Fruit fly (Drosophila melanogaster) whole organism, embryonic: ENCODE measurements around the gene CG8958.

Source experiments
- Adf1 ChIP-seq: fragments of 200-800 bp; sonication (Bioruptor generic); IDR thresholded peaks from 2 replicates; pipeline ENCODE4 v1.3.6; 2022; ENCODE audit warnings: missing biosample characterization, missing genetic modification characterization
- CG10147 ChIP-seq: fragments of 200-800 bp; sonication (Bioruptor generic); optimal IDR thresholded peaks from 2 replicates; lab custom pipeline; 2019; ENCODE audit warnings: missing biosample characterization, mild to moderate bottlenecking, missing genetic modification characterization, moderate library complexity
- CG10274 ChIP-seq: fragments of 200-800 bp; sonication (Bioruptor generic); optimal IDR thresholded peaks from 3 replicates; lab custom pipeline; 2017; ENCODE audit warnings: missing biosample characterization, mild to moderate bottlenecking, missing genetic modification characterization
- CG11398 ChIP-seq: fragments of 200-800 bp; sonication (Bioruptor generic); optimal IDR thresholded peaks from 2 replicates; lab custom pipeline; 2016; ENCODE audit warnings: missing biosample characterization, missing genetic modification characterization
- CG12942 ChIP-seq: fragments of 200-800 bp; sonication (Bioruptor generic); optimal IDR thresholded peaks from 3 replicates; lab custom pipeline; 2016; ENCODE audit warnings: missing biosample characterization, missing genetic modification characterization
- CG14050 ChIP-seq: fragments of 200-800 bp; sonication (Bioruptor generic); IDR thresholded peaks from 3 replicates; pipeline ENCODE4 v1.3.6; 2022; ENCODE audit warnings: missing biosample characterization, missing genetic modification characterization
- CG14860 ChIP-seq: fragments of 200-800 bp; sonication (Bioruptor generic); IDR thresholded peaks from 3 replicates; pipeline ENCODE4 v1.3.6; 2022; ENCODE audit warnings: missing biosample characterization, missing genetic modification characterization; ENCODE audit not compliant: partially characterized antibody
- CG15269 ChIP-seq: fragments of 200-800 bp; sonication (Bioruptor generic); optimal IDR thresholded peaks from 2 replicates; lab custom pipeline; 2018; ENCODE audit warnings: missing biosample characterization, mild to moderate bottlenecking, missing genetic modification characterization, moderate library complexity
- CG18011 ChIP-seq: fragments of 200-800 bp; sonication (Bioruptor generic); optimal IDR thresholded peaks from 2 replicates; lab custom pipeline; 2017; ENCODE audit warnings: missing biosample characterization, missing genetic modification characterization, mild to moderate bottlenecking, moderate library complexity, missing genotype
- CG32772 ChIP-seq: fragments of 200-800 bp; sonication (Bioruptor generic); IDR thresholded peaks from 2 replicates; pipeline ENCODE4 v1.3.6; 2022; ENCODE audit warnings: missing biosample characterization, missing genetic modification characterization
- CG3995 ChIP-seq: fragments of 200-800 bp; sonication (Bioruptor generic); optimal IDR thresholded peaks from 3 replicates; lab custom pipeline; 2016; ENCODE audit warnings: missing biosample characterization, missing genetic modification characterization
- CG4328 ChIP-seq: fragments of 200-800 bp; sonication (Bioruptor generic); optimal IDR thresholded peaks from 3 replicates; lab custom pipeline; 2017; ENCODE audit warnings: missing biosample characterization, missing genetic modification reagents, missing genetic modification characterization
- CG4730 ChIP-seq: fragments of 200-800 bp; sonication (Bioruptor generic); IDR thresholded peaks from 2 replicates; pipeline ENCODE4 v1.3.6; 2022; ENCODE audit warnings: missing biosample characterization, missing genetic modification characterization
- CG6689 ChIP-seq: fragments of 200-800 bp; sonication (Bioruptor generic); IDR thresholded peaks from 2 replicates; pipeline ENCODE4 v1.3.6; 2022; ENCODE audit warnings: missing biosample characterization, missing genetic modification characterization
- CG7556 ChIP-seq: fragments of 200-800 bp; sonication (Bioruptor generic); optimal IDR thresholded peaks from 2 replicates; lab custom pipeline; 2017; ENCODE audit warnings: missing biosample characterization, mild to moderate bottlenecking, missing genetic modification characterization
- CG7786 ChIP-seq: fragments of 200-800 bp; sonication (Bioruptor generic); optimal IDR thresholded peaks from 2 replicates; lab custom pipeline; 2016; ENCODE audit warnings: missing biosample characterization, missing genetic modification characterization
- Dbx ChIP-seq: fragments of 200-800 bp; sonication (Bioruptor generic); IDR thresholded peaks from 3 replicates; pipeline ENCODE4 v1.3.6; 2022; ENCODE audit warnings: missing biosample characterization, missing genetic modification characterization
- Gug ChIP-seq: fragments of 200-800 bp; sonication (Bioruptor generic); IDR thresholded peaks from 4 replicates; pipeline ENCODE4 v1.3.6; 2022; ENCODE audit warnings: missing biosample characterization, missing genetic modification characterization
- Kr ChIP-seq: fragments of 200-800 bp; sonication (Bioruptor generic); optimal IDR thresholded peaks from 2 replicates; lab custom pipeline; 2017; ENCODE audit warnings: missing biosample characterization, mild to moderate bottlenecking, missing genetic modification characterization
- Lhr ChIP-seq: fragments of 200-800 bp; sonication (Bioruptor generic); optimal IDR thresholded peaks from 3 replicates; lab custom pipeline; 2017; ENCODE audit warnings: mild to moderate bottlenecking, missing biosample characterization, missing genetic modification reagents, missing genetic modification characterization
- MESR4 ChIP-seq: fragments of 200-800 bp; sonication (Bioruptor generic); optimal IDR thresholded peaks from 2 replicates; lab custom pipeline; 2018; ENCODE audit warnings: missing biosample characterization, mild to moderate bottlenecking, missing genetic modification characterization, moderate library complexity
- NFAT ChIP-seq: fragments of 200-800 bp; sonication (Bioruptor generic); IDR thresholded peaks from 2 replicates; pipeline ENCODE4 v1.3.6; 2022; ENCODE audit warnings: missing biosample characterization, missing genetic modification characterization
- Nf-YB ChIP-seq: fragments of 200-800 bp; sonication (Bioruptor generic); optimal IDR thresholded peaks from 3 replicates; lab custom pipeline; 2019; ENCODE audit warnings: missing biosample characterization, mild to moderate bottlenecking, missing genetic modification characterization, moderate library complexity
- Rx ChIP-seq: fragments of 200-800 bp; sonication (Bioruptor generic); IDR thresholded peaks from 2 replicates; pipeline ENCODE4 v1.3.6; 2022; ENCODE audit warnings: missing biosample characterization, missing genetic modification characterization
- Scr ChIP-seq: fragments of 200-800 bp; sonication (Bioruptor generic); IDR thresholded peaks from 2 replicates; pipeline ENCODE4 v1.3.6; 2022; ENCODE audit warnings: missing biosample characterization, missing genetic modification characterization; ENCODE audit not compliant: partially characterized antibody
- Sox102F ChIP-seq: fragments of 200-800 bp; sonication (Bioruptor generic); optimal IDR thresholded peaks from 2 replicates; lab custom pipeline; 2018; ENCODE audit warnings: missing biosample characterization, mild to moderate bottlenecking, missing genetic modification characterization, moderate library complexity
- Xrp1 ChIP-seq: fragments of 200-800 bp; sonication (Bioruptor generic); IDR thresholded peaks from 2 replicates; pipeline ENCODE4 v1.3.6; 2022; ENCODE audit warnings: missing biosample characterization, missing genetic modification characterization
- ab ChIP-seq: fragments of 200-800 bp; sonication (Bioruptor generic); optimal IDR thresholded peaks from 2 replicates; lab custom pipeline; 2016; ENCODE audit warnings: missing biosample characterization, missing genetic modification characterization
- amos ChIP-seq: fragments of 200-800 bp; sonication (Bioruptor generic); IDR thresholded peaks from 2 replicates; pipeline ENCODE4 v1.3.6; 2022; ENCODE audit warnings: missing biosample characterization, missing genetic modification characterization; ENCODE audit not compliant: partially characterized antibody
- bbx ChIP-seq: fragments of 200-800 bp; sonication (Bioruptor generic); IDR thresholded peaks from 2 replicates; pipeline ENCODE4 v1.3.6; 2022; ENCODE audit warnings: missing biosample characterization, missing genetic modification characterization; ENCODE audit not compliant: partially characterized antibody
- br ChIP-seq: fragments of >200 bp; optimal IDR thresholded peaks from 2 replicates; lab custom pipeline; 2017
- cad ChIP-seq: fragments of >200 bp; optimal IDR thresholded peaks from 2 replicates; lab custom pipeline; 2017; ENCODE audit warnings: missing biosample characterization, missing genetic modification characterization
- dysf ChIP-seq: fragments of 200-800 bp; sonication (Bioruptor generic); IDR thresholded peaks from 3 replicates; pipeline ENCODE4 v1.3.6; 2022; ENCODE audit warnings: missing biosample characterization, missing genetic modification characterization
- ems ChIP-seq: fragments of 200-800 bp; sonication (Bioruptor generic); optimal IDR thresholded peaks from 3 replicates; lab custom pipeline; 2016; ENCODE audit warnings: missing biosample characterization, missing genetic modification characterization
- fd102C ChIP-seq: fragments of 200-800 bp; sonication (Bioruptor generic); optimal IDR thresholded peaks from 2 replicates; lab custom pipeline; 2018; ENCODE audit warnings: missing biosample characterization, mild to moderate bottlenecking, missing genetic modification characterization, moderate library complexity
- fru ChIP-seq: fragments of >200 bp; optimal IDR thresholded peaks from 2 replicates; lab custom pipeline; 2017
- ham ChIP-seq: fragments of 200-800 bp; sonication (Bioruptor generic); IDR thresholded peaks from 2 replicates; pipeline ENCODE4 v1.3.6; 2022; ENCODE audit warnings: missing biosample characterization, missing genetic modification characterization
- hbn ChIP-seq: fragments of 200-800 bp; sonication (Bioruptor generic); IDR thresholded peaks from 2 replicates; pipeline ENCODE4 v1.3.6; 2022; ENCODE audit warnings: missing biosample characterization, missing genetic modification characterization; ENCODE audit not compliant: partially characterized antibody
- insv ChIP-seq, 2 experiments: fragments of 200-800 bp; sonication (Bioruptor generic); optimal IDR thresholded peaks; 3 replicates each; lab custom pipeline; 2016 to 2018; ENCODE audit warnings: missing biosample characterization in 2 of 2, missing genetic modification characterization in 2 of 2
- klu ChIP-seq: fragments of 200-800 bp; sonication (Bioruptor generic); IDR thresholded peaks from 2 replicates; pipeline ENCODE4 v1.3.6; 2022; ENCODE audit warnings: missing biosample characterization, missing genetic modification characterization
- nmo ChIP-seq: fragments of 200-800 bp; sonication (Bioruptor generic); optimal IDR thresholded peaks from 2 replicates; lab custom pipeline; 2018; ENCODE audit warnings: missing biosample characterization, mild to moderate bottlenecking, missing genetic modification characterization, moderate library complexity
- pfk ChIP-seq: fragments of 200-800 bp; sonication (Bioruptor generic); optimal IDR thresholded peaks from 2 replicates; lab custom pipeline; 2018; ENCODE audit warnings: missing biosample characterization, mild to moderate bottlenecking, missing genetic modification characterization, moderate library complexity
- ro ChIP-seq: fragments of 200-800 bp; sonication (Bioruptor generic); IDR thresholded peaks from 2 replicates; pipeline ENCODE4 v1.3.6; 2022; ENCODE audit warnings: missing biosample characterization, missing genetic modification characterization
- sna ChIP-seq: fragments of 200-800 bp; sonication (Bioruptor generic); IDR thresholded peaks from 2 replicates; pipeline ENCODE4 v1.3.6; 2022; ENCODE audit warnings: missing biosample characterization, missing genetic modification characterization; ENCODE audit not compliant: partially characterized antibody
- sqz ChIP-seq: fragments of 200-800 bp; sonication (Bioruptor generic); optimal IDR thresholded peaks from 3 replicates; lab custom pipeline; 2018; ENCODE audit warnings: missing biosample characterization, mild to moderate bottlenecking, missing genetic modification characterization
- tgo ChIP-seq: fragments of 200-800 bp; sonication (Bioruptor generic); IDR thresholded peaks from 3 replicates; pipeline ENCODE4 v1.3.6; 2022; ENCODE audit warnings: missing biosample characterization, missing genetic modification characterization
- tin ChIP-seq: fragments of 200-800 bp; sonication (Bioruptor generic); optimal IDR thresholded peaks from 3 replicates; lab custom pipeline; 2016; ENCODE audit warnings: missing biosample characterization, missing genetic modification characterization
- vfl ChIP-seq: fragments of 200-800 bp; sonication (Bioruptor generic); optimal IDR thresholded peaks from 2 replicates; lab custom pipeline; 2016; ENCODE audit warnings: missing biosample characterization, missing genetic modification characterization
- vvl ChIP-seq: fragments of 200-800 bp; sonication (Bioruptor generic); IDR thresholded peaks from 2 replicates; pipeline ENCODE4 v1.3.6; 2022; ENCODE audit warnings: missing biosample characterization, missing genetic modification characterization

Gene CG8958

DNA sequence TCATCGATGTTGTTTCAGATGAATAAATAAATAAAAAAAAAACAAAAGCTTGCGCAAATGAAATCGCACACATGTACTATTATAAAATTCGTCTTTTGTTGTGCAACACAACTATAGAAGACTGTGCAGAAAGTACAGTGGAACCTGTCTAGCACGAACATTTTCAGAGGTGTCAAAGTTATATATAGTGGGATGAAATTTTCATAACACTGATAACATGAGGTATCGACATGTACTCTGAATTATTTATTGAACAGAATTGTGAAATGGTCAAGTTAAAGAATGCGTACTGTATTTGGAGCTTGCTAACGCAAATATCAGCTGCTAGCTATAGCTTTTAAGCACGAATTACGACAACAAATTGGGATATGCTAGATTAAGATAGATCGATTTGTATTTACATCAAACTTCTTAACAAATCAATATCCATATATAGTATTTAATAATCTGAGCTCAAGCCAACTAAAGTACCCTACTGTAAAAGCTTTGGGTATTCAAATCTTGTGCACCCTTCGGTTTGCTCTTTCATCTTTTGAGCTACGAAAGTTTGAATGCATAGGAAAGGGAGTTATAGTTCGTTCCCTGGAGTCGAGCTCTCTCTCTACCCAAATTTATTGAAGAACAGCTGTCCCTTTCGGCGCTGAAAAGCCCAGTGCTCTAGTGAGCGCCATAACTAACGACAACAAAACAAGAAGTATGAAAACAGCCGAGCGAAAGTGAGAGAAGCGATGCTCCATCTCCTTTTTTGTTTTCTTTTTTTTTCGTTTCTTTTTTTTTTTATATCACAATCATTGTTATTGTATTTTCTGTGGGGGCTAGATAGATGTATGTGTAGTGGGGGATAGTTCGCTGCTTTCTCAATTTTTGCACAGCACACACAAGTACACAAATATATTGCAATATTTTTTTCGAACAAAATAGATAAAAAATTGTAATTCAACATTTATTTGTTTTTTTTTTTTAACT lies 7.4 kb downstream of the CG8958 start (continued):
- TF ChIP-seq Adf1 (GFP tag; lab: Robert Waterston, UW), result peak; percentile 37; the same call in 1 of the 2 replicates
- TF ChIP-seq amos (GFP tag; lab: Robert Waterston, UW), result no peak
- no peak for TF ChIP-seq Kr (GFP tag; lab: Kevin White, UChicago)
- peak; percentile 29 for TF ChIP-seq pfk
- TF ChIP-seq vfl (GFP tag; lab: Kevin White, UChicago), result peak; percentile 80
- peak; percentile 74 for TF ChIP-seq CG3995 (GFP tag; lab: Kevin White, UChicago)
- TF ChIP-seq ham (GFP tag; lab: Robert Waterston, UW), result peak; percentile 60; the same call in 1 of the 2 replicates
- no peak for TF ChIP-seq hbn (GFP tag; lab: Robert Waterston, UW)
- peak; percentile 60 for TF ChIP-seq Nf-YB (GFP tag; lab: Kevin White, UChicago)
- no peak for TF ChIP-seq CG14860 (GFP tag; lab: Robert Waterston, UW)
- peak; percentile 75 for TF ChIP-seq klu (GFP tag; lab: Robert Waterston, UW)
- TF ChIP-seq bbx (GFP tag; lab: Robert Waterston, UW), result no peak
- TF ChIP-seq CG7786 (GFP tag; lab: Kevin White, UChicago), result peak; percentile 88
- TF ChIP-seq CG15269 (tag; lab: Kevin White, UChicago), result peak; percentile 96
- peak; percentile 92 for TF ChIP-seq tgo (GFP tag; lab: Robert Waterston, UW)
- peak; percentile 86 for TF ChIP-seq Rx
- TF ChIP-seq Scr (GFP tag; lab: Robert Waterston, UW), result no peak
- TF ChIP-seq Xrp1 (GFP tag; lab: Robert Waterston, UW), result peak; percentile 83
- peak; percentile 90 for TF ChIP-seq CG6689 (GFP tag; lab: Robert Waterston, UW)
- TF ChIP-seq CG10147, result peak; percentile 87
- peak; percentile 78 for TF ChIP-seq CG4730 (GFP tag; lab: Robert Waterston, UW)
- TF ChIP-seq ro (GFP tag; lab: Robert Waterston, UW), result peak; percentile 66
- TF ChIP-seq ems, result peak; percentile 83
- no peak for TF ChIP-seq fru (lab: Kevin White, UChicago)
- TF ChIP-seq Lhr (GFP tag; lab: Kevin White, UChicago), result peak; percentile 35
- peak; percentile 95 for TF ChIP-seq dysf (GFP tag; lab: Robert Waterston, UW)
- TF ChIP-seq Sox102F (GFP tag; lab: Kevin White, UChicago), result peak; percentile 90
- TF ChIP-seq CG7556, result peak; percentile 83
- TF ChIP-seq Dbx, result peak; percentile 87
- peak; percentile 87 for TF ChIP-seq nmo (GFP tag; lab: Kevin White, UChicago)
- TF ChIP-seq vvl (GFP tag; lab: Robert Waterston, UW), result peak; percentile 95
- TF ChIP-seq Gug (GFP tag; lab: Robert Waterston, UW), result peak; percentile 84
- TF ChIP-seq CG11398 (GFP tag; lab: Kevin White, UChicago), result peak; percentile 50
- peak; percentile 73 for TF ChIP-seq CG18011 (GFP tag; lab: Kevin White, UChicago)
- TF ChIP-seq cad (GFP tag; lab: Kevin White, UChicago), result no peak
- peak; percentile 87 for TF ChIP-seq tin (GFP tag; lab: Kevin White, UChicago)
- TF ChIP-seq CG14050, result peak; percentile 85
- TF ChIP-seq sna (GFP tag; lab: Robert Waterston, UW), result no peak
- TF ChIP-seq NFAT, result peak; percentile 93
- no peak for TF ChIP-seq fd102C (GFP tag; lab: Kevin White, UChicago)
- peak; percentile 80 for TF ChIP-seq CG12942 (GFP tag; lab: Kevin White, UChicago)
- TF ChIP-seq CG10274 (GFP tag; lab: Kevin White, UChicago), result peak; percentile 93
- TF ChIP-seq CG32772 (GFP tag; lab: Robert Waterston, UW), result peak; percentile 86
- no peak for TF ChIP-seq br
- TF ChIP-seq insv (GFP tag; optimal IDR thresholded peaks at IDR 0.05; lab: Kevin White, UChicago), result peak in 1 of 2 experiments; percentile 54
- TF ChIP-seq MESR4, result peak; percentile 38
- peak; percentile 22 for TF ChIP-seq sqz
- peak; percentile 82 for TF ChIP-seq CG4328 (GFP tag; lab: Kevin White, UChicago)
- peak; percentile 80 for TF ChIP-seq ab (GFP tag; lab: Kevin White, UChicago)
